Worm (Caenorhabditis elegans): ENCODE measurements around the gene cdc-48.1.

Gene cdc-48.1

DNA sequence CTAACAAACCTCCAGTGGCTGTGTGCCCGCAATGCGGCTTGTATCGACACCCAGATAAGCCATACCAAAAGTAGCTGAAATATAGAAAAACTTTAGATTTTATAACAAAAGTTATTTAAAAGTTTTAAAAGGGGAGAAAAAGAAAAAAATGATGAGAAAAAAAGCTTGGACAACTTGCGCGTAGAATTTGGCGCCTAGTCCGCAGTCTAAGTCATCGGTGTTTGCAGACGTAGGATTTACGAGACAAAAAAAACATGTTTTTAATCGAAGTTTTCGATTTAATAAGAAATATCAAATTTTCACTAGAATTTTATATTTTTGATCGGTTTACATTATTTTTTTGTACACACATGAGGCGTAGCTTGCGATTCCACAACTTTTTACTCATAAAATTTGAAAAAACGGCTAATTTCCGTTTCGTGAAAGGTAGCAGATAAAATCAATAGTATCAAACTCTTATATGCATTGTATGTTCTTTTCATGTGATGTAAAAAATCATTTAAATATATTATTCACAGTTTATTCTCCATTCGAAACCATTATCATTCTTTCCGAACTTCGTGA lies 21.2 kb downstream of the cdc-48.1 start, which contains the start of gene pro-1:
TSS of gene pro-1 (minus strand) at position 74 of the 564 bp plus-strand sequence.
- TF ChIP-seq nhr-12 (tag; optimal IDR thresholded peaks at IDR 0.05), result no peak
- TF ChIP-seq nhr-237 (tag; optimal IDR thresholded peaks at IDR 0.05), result no peak
- TF ChIP-seq crh-2 (tag; optimal IDR thresholded peaks at IDR 0.05), result peak; percentile 78
- no peak for TF ChIP-seq lin-39 (tag; optimal IDR thresholded peaks at IDR 0.05)
- TF ChIP-seq mdl-1 (tag; optimal IDR thresholded peaks at IDR 0.05), result no peak
- no peak for TF ChIP-seq egl-27 (tag; optimal IDR thresholded peaks at IDR 0.05)
- TF ChIP-seq lin-13 (GFP tag; optimal IDR thresholded peaks at IDR 0.05), result peak; percentile 79
- TF ChIP-seq elt-3 (tag; optimal IDR thresholded peaks at IDR 0.05), result no peak
- TF ChIP-seq mbf-1 (tag; optimal IDR thresholded peaks at IDR 0.05), result peak; percentile 25
- TF ChIP-seq sma-3 (GFP tag; optimal IDR thresholded peaks at IDR 0.05), result peak; percentile 85
- peak; percentile 80 for TF ChIP-seq nhr-129 (tag; optimal IDR thresholded peaks at IDR 0.05)
- no peak for TF ChIP-seq dmd-4 (tag; optimal IDR thresholded peaks at IDR 0.05)
- TF ChIP-seq aly-2 (tag; optimal IDR thresholded peaks at IDR 0.05), result no peak
- TF ChIP-seq ama-1 (optimal IDR thresholded peaks at IDR 0.05), result peak; percentile 97
- no peak for TF ChIP-seq unc-62 (GFP tag; optimal IDR thresholded peaks at IDR 0.05)
- peak; percentile 79 for TF ChIP-seq nhr-21 (tag; optimal IDR thresholded peaks at IDR 0.05)
- TF ChIP-seq nhr-77 (tag; optimal IDR thresholded peaks at IDR 0.05), result no peak
- TF ChIP-seq zag-1 (tag; optimal IDR thresholded peaks at IDR 0.05), result peak; percentile 29
- no peak for TF ChIP-seq ceh-16 (tag; optimal IDR thresholded peaks at IDR 0.05)
- TF ChIP-seq unc-39 (tag; optimal IDR thresholded peaks at IDR 0.05), result no peak
- TF ChIP-seq mab-5 (tag; optimal IDR thresholded peaks at IDR 0.05), result peak; percentile 33
- peak; percentile 77 for TF ChIP-seq C34F6.9 (tag; optimal IDR thresholded peaks at IDR 0.05)
- TF ChIP-seq gmeb-1 (tag; optimal IDR thresholded peaks at IDR 0.05), result peak; percentile 83
- peak; percentile 79 for TF ChIP-seq sma-9 (GFP tag; optimal IDR thresholded peaks at IDR 0.05)
- TF ChIP-seq sma-9 (tag; optimal IDR thresholded peaks at IDR 0.05), result no peak
- no peak for TF ChIP-seq fos-1 (tag; optimal IDR thresholded peaks at IDR 0.05)
- peak; percentile 79 for TF ChIP-seq unc-55 (GFP tag; optimal IDR thresholded peaks at IDR 0.05)
- no peak for TF ChIP-seq peb-1 (tag; optimal IDR thresholded peaks at IDR 0.05)
- TF ChIP-seq lin-11 (tag; optimal IDR thresholded peaks at IDR 0.05), result no peak
- TF ChIP-seq nhr-10 (tag; optimal IDR thresholded peaks at IDR 0.05), result no peak
- no peak for TF ChIP-seq skn-1 (tag; optimal IDR thresholded peaks at IDR 0.05)
- TF ChIP-seq ztf-11 (tag; optimal IDR thresholded peaks at IDR 0.05), result no peak
- TF ChIP-seq elt-1 (tag; optimal IDR thresholded peaks at IDR 0.05), result no peak
- TF ChIP-seq nhr-11 (tag; optimal IDR thresholded peaks at IDR 0.05), result peak; percentile 53
- peak; percentile 28 to 89 for TF ChIP-seq lsy-2 (tag; optimal IDR thresholded peaks at IDR 0.05)
- no peak for TF ChIP-seq ceh-82 (tag; optimal IDR thresholded peaks at IDR 0.05)
- TF ChIP-seq snpc-4 (tag; optimal IDR thresholded peaks at IDR 0.05), result no peak
- TF ChIP-seq nhr-6 (tag; optimal IDR thresholded peaks at IDR 0.05), result peak; percentile 85
- no peak for TF ChIP-seq ZK546.5 (tag; optimal IDR thresholded peaks at IDR 0.05)
- TF ChIP-seq F13H6.1 (tag; optimal IDR thresholded peaks at IDR 0.05), result peak; percentile 84
- peak; percentile 97 for TF ChIP-seq ztf-4 (tag; optimal IDR thresholded peaks at IDR 0.05)
- TF ChIP-seq sem-4 (tag; optimal IDR thresholded peaks at IDR 0.05), result peak; percentile 70
- peak; percentile 80 for TF ChIP-seq R02D3.7 (tag; optimal IDR thresholded peaks at IDR 0.05)
- peak; percentile 83 for TF ChIP-seq blmp-1 (tag; optimal IDR thresholded peaks at IDR 0.05; ENCODE audit: insufficient read depth)
- TF ChIP-seq nhr-23 (tag; optimal IDR thresholded peaks at IDR 0.05), result no peak
- TF ChIP-seq ztf-1 (GFP tag; conservative IDR thresholded peaks at IDR 0.05), result no peak
- no peak for TF ChIP-seq alr-1 (tag; optimal IDR thresholded peaks at IDR 0.05)
- peak; percentile 98 for TF ChIP-seq nhr-25 (tag; optimal IDR thresholded peaks at IDR 0.05)
- peak; percentile 78 for TF ChIP-seq Y55F3AM.14 (GFP tag; optimal IDR thresholded peaks at IDR 0.05)

All from whole organism, L2 larva.